Worm (Caenorhabditis elegans) whole organism, L2 larva: Measurements from ENCODE around the gene C49C8.5.
A peak's percentile ranks its signal among the peaks of the same experiment; 100 is the strongest.

Source experiments
- C34F6.9 ChIP-seq: fragments of 150-350 bp; optimal IDR thresholded peaks from 2 replicates; lab custom pipeline; 2014; ENCODE audit warnings: missing biosample characterization, missing genetic modification characterization
- F13H6.1 ChIP-seq: sonication (generic microtip); optimal IDR thresholded peaks from 2 replicates; lab custom pipeline; 2016; ENCODE audit warnings: missing genetic modification characterization, missing compliant biosample characterization
- R02D3.7 ChIP-seq: fragments of 150-350 bp; optimal IDR thresholded peaks from 2 replicates; lab custom pipeline; 2014; ENCODE audit warnings: missing biosample characterization, missing genetic modification characterization
- Y55F3AM.14 ChIP-seq: fragments of 200-800 bp; sonication (Bioruptor generic); optimal IDR thresholded peaks from 2 replicates; lab custom pipeline; 2018; ENCODE audit warnings: mild to moderate bottlenecking, missing genetic modification characterization, missing compliant biosample characterization
- ZK546.5 ChIP-seq: sonication (generic microtip); optimal IDR thresholded peaks from 2 replicates; lab custom pipeline; 2017; ENCODE audit warnings: missing biosample characterization, missing genetic modification characterization
- alr-1 ChIP-seq: fragments of 150-350 bp; optimal IDR thresholded peaks from 2 replicates; lab custom pipeline; 2014; ENCODE audit warnings: missing biosample characterization, missing genetic modification characterization
- aly-2 ChIP-seq: fragments of 150-350 bp; optimal IDR thresholded peaks from 2 replicates; lab custom pipeline; 2014; ENCODE audit warnings: missing biosample characterization, missing genetic modification characterization
- ama-1 ChIP-seq: fragments of 150-350 bp; optimal IDR thresholded peaks from 2 replicates; lab custom pipeline; 2018; ENCODE audit warnings: inconsistent platforms
- blmp-1 ChIP-seq: sonication (generic microtip); optimal IDR thresholded peaks from 2 replicates; lab custom pipeline; 2017; ENCODE audit warnings: missing genetic modification characterization, mild to moderate bottlenecking, missing compliant biosample characterization, antibody characterized with exemption, moderate library complexity; ENCODE audit not compliant: insufficient read depth
- ceh-16 ChIP-seq: fragments of 150-350 bp; optimal IDR thresholded peaks from 2 replicates; lab custom pipeline; 2014; ENCODE audit warnings: missing biosample characterization, missing genetic modification characterization
- ceh-82 ChIP-seq: fragments of 150-350 bp; optimal IDR thresholded peaks from 2 replicates; lab custom pipeline; 2014; ENCODE audit warnings: missing biosample characterization, missing genetic modification characterization
- crh-2 ChIP-seq: sonication (generic microtip); optimal IDR thresholded peaks from 2 replicates; lab custom pipeline; 2017; ENCODE audit warnings: missing biosample characterization, missing genetic modification characterization
- dmd-4 ChIP-seq: sonication (generic microtip); optimal IDR thresholded peaks from 2 replicates; lab custom pipeline; 2017; ENCODE audit warnings: missing biosample characterization, missing genetic modification characterization
- egl-27 ChIP-seq: sonication (generic microtip); optimal IDR thresholded peaks from 3 replicates; lab custom pipeline; 2017; ENCODE audit warnings: missing biosample characterization, missing genetic modification reagents, missing genetic modification characterization
- elt-1 ChIP-seq: fragments of 150-350 bp; optimal IDR thresholded peaks from 2 replicates; lab custom pipeline; 2014; ENCODE audit warnings: missing biosample characterization, missing genetic modification characterization
- elt-3 ChIP-seq: sonication (generic microtip); optimal IDR thresholded peaks from 2 replicates; lab custom pipeline; 2017; ENCODE audit warnings: missing biosample characterization, missing genetic modification characterization
- fos-1 ChIP-seq: fragments of 150-350 bp; optimal IDR thresholded peaks from 2 replicates; lab custom pipeline; 2014; ENCODE audit warnings: missing biosample characterization, missing genetic modification characterization
- gmeb-1 ChIP-seq: fragments of 150-350 bp; optimal IDR thresholded peaks from 2 replicates; lab custom pipeline; 2014; ENCODE audit warnings: missing biosample characterization, missing genetic modification characterization
- lin-11 ChIP-seq: fragments of 150-350 bp; sonication (generic microtip); optimal IDR thresholded peaks from 2 replicates; lab custom pipeline; 2014; ENCODE audit warnings: missing biosample characterization, missing genetic modification characterization, inconsistent platforms, mixed read lengths
- lin-13 ChIP-seq: fragments of 150-350 bp; optimal IDR thresholded peaks from 2 replicates; lab custom pipeline; 2014; ENCODE audit warnings: missing biosample characterization, missing genetic modification reagents, missing genetic modification characterization
- lin-39 ChIP-seq: fragments of 150-350 bp; optimal IDR thresholded peaks from 2 replicates; lab custom pipeline; 2014; ENCODE audit warnings: missing biosample characterization, missing genetic modification reagents, missing genetic modification characterization
- lsy-2 ChIP-seq, 2 experiments: fragments of 150-350 bp in 1 of 2; sonication (generic microtip) in 1 of 2; optimal IDR thresholded peaks; 2 replicates each; lab custom pipeline; 2014 to 2017; ENCODE audit warnings: missing biosample characterization in 2 of 2, missing genetic modification characterization in 2 of 2
- mab-5 ChIP-seq: fragments of 150-350 bp; optimal IDR thresholded peaks from 2 replicates; lab custom pipeline; 2014; ENCODE audit warnings: missing biosample characterization, missing genetic modification characterization
- mbf-1 ChIP-seq: sonication (generic microtip); optimal IDR thresholded peaks from 2 replicates; lab custom pipeline; 2017; ENCODE audit warnings: missing biosample characterization, missing genetic modification characterization
- mdl-1 ChIP-seq, 2 experiments: fragments of 150-350 bp in 1 of 2; sonication (generic microtip) in 1 of 2; optimal IDR thresholded peaks; 2 replicates each; lab custom pipeline; 2017; ENCODE audit warnings: missing biosample characterization in 2 of 2, missing genetic modification characterization in 2 of 2
- nhr-10 ChIP-seq: sonication (generic microtip); optimal IDR thresholded peaks from 2 replicates; lab custom pipeline; 2017; ENCODE audit warnings: missing biosample characterization, missing genetic modification characterization
- nhr-11 ChIP-seq: fragments of 150-350 bp; optimal IDR thresholded peaks from 2 replicates; lab custom pipeline; 2014; ENCODE audit warnings: missing biosample characterization, missing genetic modification characterization
- nhr-12 ChIP-seq: fragments of 150-350 bp; optimal IDR thresholded peaks from 2 replicates; lab custom pipeline; 2014; ENCODE audit warnings: missing biosample characterization, missing genetic modification characterization
- nhr-129 ChIP-seq: fragments of 150-350 bp; optimal IDR thresholded peaks from 2 replicates; lab custom pipeline; 2014; ENCODE audit warnings: missing biosample characterization, missing genetic modification characterization
- nhr-21 ChIP-seq: fragments of 150-350 bp; optimal IDR thresholded peaks from 2 replicates; lab custom pipeline; 2014; ENCODE audit warnings: missing biosample characterization, missing genetic modification characterization
- nhr-23 ChIP-seq: fragments of 150-350 bp; optimal IDR thresholded peaks from 2 replicates; lab custom pipeline; 2014; ENCODE audit warnings: missing biosample characterization, missing genetic modification reagents, missing genetic modification characterization
- nhr-237 ChIP-seq: fragments of 150-350 bp; optimal IDR thresholded peaks from 2 replicates; lab custom pipeline; 2014; ENCODE audit warnings: missing biosample characterization, missing genetic modification characterization
- nhr-25 ChIP-seq: fragments of 150-350 bp; sonication (generic microtip); optimal IDR thresholded peaks from 3 replicates; lab custom pipeline; 2014; ENCODE audit warnings: missing biosample characterization, missing genetic modification characterization
- nhr-6 ChIP-seq: fragments of 150-350 bp; optimal IDR thresholded peaks from 2 replicates; lab custom pipeline; 2014; ENCODE audit warnings: missing biosample characterization, missing genetic modification characterization
- nhr-77 ChIP-seq: fragments of 150-350 bp; optimal IDR thresholded peaks from 2 replicates; lab custom pipeline; 2014; ENCODE audit warnings: missing biosample characterization, missing genetic modification characterization
- peb-1 ChIP-seq: fragments of 150-350 bp; optimal IDR thresholded peaks from 2 replicates; lab custom pipeline; 2014; ENCODE audit warnings: missing biosample characterization, missing genetic modification characterization
- sem-4 ChIP-seq: fragments of 150-350 bp; optimal IDR thresholded peaks from 2 replicates; lab custom pipeline; 2014; ENCODE audit warnings: missing biosample characterization, missing genetic modification reagents, missing genetic modification characterization
- skn-1 ChIP-seq: sonication (generic microtip); optimal IDR thresholded peaks from 2 replicates; lab custom pipeline; 2017; ENCODE audit warnings: missing biosample characterization, missing genetic modification characterization
- sma-3 ChIP-seq: sonication (generic microtip); optimal IDR thresholded peaks from 2 replicates; lab custom pipeline; 2016; ENCODE audit warnings: missing genetic modification reagents, missing genetic modification characterization, missing compliant biosample characterization
- sma-9 ChIP-seq, 2 experiments: fragments of 150-350 bp in 1 of 2; sonication (generic microtip) in 1 of 2; optimal IDR thresholded peaks; 2 replicates each; lab custom pipeline; 2014 to 2016; ENCODE audit warnings: missing genetic modification characterization in 2 of 2, mild to moderate bottlenecking in 1 of 2, missing biosample characterization in 1 of 2, missing compliant biosample characterization in 1 of 2, missing genetic modification reagents in 1 of 2, moderate library complexity in 1 of 2
- snpc-4 ChIP-seq: fragments of 150-350 bp; optimal IDR thresholded peaks from 2 replicates; lab custom pipeline; 2014; ENCODE audit warnings: missing biosample characterization, missing genetic modification characterization
- unc-39 ChIP-seq: fragments of 150-350 bp; optimal IDR thresholded peaks from 2 replicates; lab custom pipeline; 2014; ENCODE audit warnings: missing biosample characterization, missing genetic modification characterization
- unc-55 ChIP-seq: fragments of 150-350 bp; sonication (generic microtip); optimal IDR thresholded peaks from 3 replicates; lab custom pipeline; 2014; ENCODE audit warnings: missing biosample characterization, missing genetic modification reagents, missing genetic modification characterization
- unc-62 ChIP-seq: fragments of 150-350 bp; optimal IDR thresholded peaks from 2 replicates; lab custom pipeline; 2014; ENCODE audit warnings: missing biosample characterization, missing genetic modification reagents, missing genetic modification characterization
- zag-1 ChIP-seq: fragments of 150-350 bp; optimal IDR thresholded peaks from 2 replicates; lab custom pipeline; 2014; ENCODE audit warnings: missing biosample characterization, missing genetic modification characterization
- ztf-1 ChIP-seq: fragments of 200-800 bp; sonication (Bioruptor generic); conservative IDR thresholded peaks from 2 replicates; pipeline ENCODE4 v1.3.6; 2022; ENCODE audit warnings: missing genetic modification characterization, missing compliant biosample characterization
- ztf-11 ChIP-seq: sonication (generic microtip); optimal IDR thresholded peaks from 2 replicates; lab custom pipeline; 2017; ENCODE audit warnings: missing biosample characterization, missing genetic modification characterization
- ztf-4 ChIP-seq: fragments of 150-350 bp; optimal IDR thresholded peaks from 2 replicates; lab custom pipeline; 2014; ENCODE audit warnings: missing biosample characterization, missing genetic modification characterization

C49C8.5 gene

ce11 chrIV:8630243-8630642, 23.2 kb downstream of the C49C8.5 start:
- TF ChIP-seq blmp-1 (tag; lab: Kevin White, UChicago) (no peak), aly-2 (tag; lab: Kevin White, UChicago) (no peak), unc-39 (tag; lab: Kevin White, UChicago) (no peak), crh-2 (tag; lab: Kevin White, UChicago) (no peak), nhr-21 (tag; lab: Kevin White, UChicago) (no peak), C34F6.9 (tag; lab: Kevin White, UChicago) (no peak), nhr-129 (tag; lab: Kevin White, UChicago) (no peak), nhr-77 (tag; lab: Kevin White, UChicago) (no peak), zag-1 (tag; lab: Kevin White, UChicago) (no peak), sma-3 (GFP tag; lab: Kevin White, UChicago) (no peak), nhr-6 (tag; lab: Kevin White, UChicago) (no peak), ceh-82 (tag; lab: Kevin White, UChicago) (no peak), unc-55 (no peak), peb-1 (tag; lab: Kevin White, UChicago) (no peak), egl-27 (tag; lab: Kevin White, UChicago) (no peak), nhr-12 (no peak), F13H6.1 (no peak), sem-4 (tag; lab: Kevin White, UChicago) (no peak), ztf-4 (tag; lab: Kevin White, UChicago) (no peak)

ce11 chrIV:8629609-8630052, 23.8 kb downstream of the C49C8.5 start:
- peak; percentile 86 for TF ChIP-seq F13H6.1
- TF ChIP-seq ama-1 (lab: Kevin White, UChicago), result no peak
- peak; percentile 63 for TF ChIP-seq sma-9 (GFP tag; optimal IDR thresholded peaks at IDR 0.05; lab: Kevin White, UChicago)
- TF ChIP-seq sma-9 (tag; optimal IDR thresholded peaks at IDR 0.05; lab: Kevin White, UChicago), result no peak
- TF ChIP-seq nhr-10 (tag; lab: Kevin White, UChicago), result no peak
- TF ChIP-seq nhr-21 (tag; lab: Kevin White, UChicago), result no peak
- TF ChIP-seq mab-5, result no peak
- TF ChIP-seq blmp-1 (tag; lab: Kevin White, UChicago), result no peak
- no peak for TF ChIP-seq ztf-1 (GFP tag; lab: Robert Waterston, UW)
- no peak for TF ChIP-seq nhr-25 (tag; lab: Kevin White, UChicago)
- no peak for TF ChIP-seq Y55F3AM.14 (GFP tag; lab: Kevin White, UChicago)
- no peak for TF ChIP-seq unc-62 (GFP tag; lab: Kevin White, UChicago)
- no peak for TF ChIP-seq unc-39 (tag; lab: Kevin White, UChicago)
- TF ChIP-seq ZK546.5 (tag; lab: Kevin White, UChicago), result no peak
- TF ChIP-seq R02D3.7 (tag; lab: Kevin White, UChicago), result no peak
- peak; percentile 56 for TF ChIP-seq sem-4 (tag; lab: Kevin White, UChicago)
- TF ChIP-seq mbf-1, result no peak
- TF ChIP-seq snpc-4 (tag; lab: Kevin White, UChicago), result peak; percentile 39
- no peak for TF ChIP-seq ceh-16 (tag; lab: Kevin White, UChicago)
- peak; percentile 61 for TF ChIP-seq ztf-4 (tag; lab: Kevin White, UChicago)
- TF ChIP-seq lin-11 (tag; lab: Kevin White, UChicago), result no peak
- TF ChIP-seq aly-2 (tag; lab: Kevin White, UChicago), result no peak
- no peak for TF ChIP-seq nhr-6 (tag; lab: Kevin White, UChicago)
- TF ChIP-seq egl-27 (tag; lab: Kevin White, UChicago), result no peak
- TF ChIP-seq nhr-23, result no peak
- peak; percentile 59 for TF ChIP-seq crh-2 (tag; lab: Kevin White, UChicago)
- no peak for TF ChIP-seq skn-1 (tag; lab: Kevin White, UChicago)
- no peak for TF ChIP-seq nhr-77 (tag; lab: Kevin White, UChicago)
- no peak for TF ChIP-seq nhr-237 (tag; lab: Kevin White, UChicago)
- TF ChIP-seq lin-13 (GFP tag; lab: Kevin White, UChicago), result no peak
- peak in 1 of 2 experiments; percentile 36 for TF ChIP-seq mdl-1 (tag; optimal IDR thresholded peaks at IDR 0.05; lab: Kevin White, UChicago)
- peak; percentile 35 to 59 for TF ChIP-seq lsy-2 (tag; optimal IDR thresholded peaks at IDR 0.05; lab: Kevin White, UChicago)
- no peak for TF ChIP-seq lin-39 (tag; lab: Kevin White, UChicago)
- no peak for TF ChIP-seq ztf-11 (tag; lab: Kevin White, UChicago)
- no peak for TF ChIP-seq zag-1 (tag; lab: Kevin White, UChicago)
- TF ChIP-seq ceh-82 (tag; lab: Kevin White, UChicago), result no peak
- TF ChIP-seq nhr-11, result no peak
- TF ChIP-seq fos-1 (tag; lab: Kevin White, UChicago), result no peak
- TF ChIP-seq C34F6.9 (tag; lab: Kevin White, UChicago), result peak; percentile 59
- TF ChIP-seq peb-1 (tag; lab: Kevin White, UChicago), result no peak
- peak; percentile 83 for TF ChIP-seq nhr-129 (tag; lab: Kevin White, UChicago)
- TF ChIP-seq elt-1 (tag; lab: Kevin White, UChicago), result no peak
- TF ChIP-seq sma-3 (GFP tag; lab: Kevin White, UChicago), result no peak
- no peak for TF ChIP-seq dmd-4 (tag; lab: Kevin White, UChicago)
- no peak for TF ChIP-seq alr-1 (tag; lab: Kevin White, UChicago)
- no peak for TF ChIP-seq elt-3 (tag; lab: Kevin White, UChicago)
- TF ChIP-seq gmeb-1 (tag; lab: Kevin White, UChicago), result no peak
- TF ChIP-seq nhr-12, result no peak
- TF ChIP-seq unc-55, result peak; percentile 65
